Fruit fly (Drosophila melanogaster) whole organism, embryonic: ENCODE results near the gene Rcd5.
A peak's percentile ranks its signal among the peaks of the same experiment; 100 is the strongest.

Experiments used
- Atf3 ChIP-seq: fragments of 200-800 bp; sonication (Bioruptor generic); optimal IDR thresholded peaks from 3 replicates; lab custom pipeline; 2016; ENCODE audit warnings: missing biosample characterization, missing genetic modification characterization
- B-H2 ChIP-seq: fragments of 200-800 bp; sonication (Bioruptor generic); optimal IDR thresholded peaks from 2 replicates; lab custom pipeline; 2018; ENCODE audit warnings: missing biosample characterization, mild to moderate bottlenecking, missing genetic modification characterization
- BEAF-32 ChIP-seq: fragments of 200-800 bp; sonication (Bioruptor generic); optimal IDR thresholded peaks from 3 replicates; lab custom pipeline; 2017; ENCODE audit warnings: missing biosample characterization, missing genetic modification characterization, mild to moderate bottlenecking, moderate library complexity, missing genetic modification reagents
- C15 ChIP-seq: fragments of 200-800 bp; sonication (Bioruptor generic); IDR thresholded peaks from 3 replicates; pipeline ENCODE4 v1.3.6; 2022; ENCODE audit warnings: missing biosample characterization, missing genetic modification characterization
- CG10147 ChIP-seq: fragments of 200-800 bp; sonication (Bioruptor generic); optimal IDR thresholded peaks from 2 replicates; lab custom pipeline; 2019; ENCODE audit warnings: missing biosample characterization, mild to moderate bottlenecking, missing genetic modification characterization, moderate library complexity
- CG11695 ChIP-seq: fragments of 200-800 bp; sonication (Bioruptor generic); IDR thresholded peaks from 3 replicates; pipeline ENCODE4 v1.3.6; 2022; ENCODE audit warnings: missing biosample characterization, missing genetic modification characterization
- CG12236 ChIP-seq: fragments of 200-800 bp; sonication (Bioruptor generic); optimal IDR thresholded peaks from 2 replicates; lab custom pipeline; 2016; ENCODE audit warnings: missing biosample characterization, missing genetic modification characterization
- CG12391 ChIP-seq: fragments of 200-800 bp; sonication (Bioruptor generic); optimal IDR thresholded peaks from 3 replicates; lab custom pipeline; 2018; ENCODE audit warnings: missing biosample characterization, mild to moderate bottlenecking, missing genetic modification characterization, moderate library complexity
- CG12659 ChIP-seq: fragments of 200-800 bp; sonication (Bioruptor generic); optimal IDR thresholded peaks from 3 replicates; lab custom pipeline; 2017; ENCODE audit warnings: mild to moderate bottlenecking, missing biosample characterization, missing genetic modification reagents, missing genetic modification characterization
- CG18011 ChIP-seq: fragments of 200-800 bp; sonication (Bioruptor generic); optimal IDR thresholded peaks from 2 replicates; lab custom pipeline; 2017; ENCODE audit warnings: missing biosample characterization, missing genetic modification characterization, mild to moderate bottlenecking, moderate library complexity, missing genotype
- CG30403 ChIP-seq: fragments of 200-800 bp; sonication (Bioruptor generic); optimal IDR thresholded peaks from 3 replicates; lab custom pipeline; 2016; ENCODE audit warnings: missing biosample characterization, missing genetic modification characterization
- CG32772 ChIP-seq: fragments of 200-800 bp; sonication (Bioruptor generic); IDR thresholded peaks from 2 replicates; pipeline ENCODE4 v1.3.6; 2022; ENCODE audit warnings: missing biosample characterization, missing genetic modification characterization
- CG6683 ChIP-seq: fragments of 200-800 bp; sonication (Bioruptor generic); optimal IDR thresholded peaks from 2 replicates; lab custom pipeline; 2017; ENCODE audit warnings: missing biosample characterization, mild to moderate bottlenecking, missing genetic modification characterization, missing genetic modification reagents
- CG7963 ChIP-seq: fragments of 200-800 bp; sonication (Bioruptor generic); IDR thresholded peaks from 3 replicates; pipeline ENCODE4 v1.3.6; 2022; ENCODE audit warnings: missing biosample characterization, missing genetic modification characterization; ENCODE audit not compliant: partially characterized antibody
- CG9817 ChIP-seq: fragments of 200-800 bp; sonication (Bioruptor generic); optimal IDR thresholded peaks from 2 replicates; lab custom pipeline; 2018; ENCODE audit warnings: missing biosample characterization, mild to moderate bottlenecking, missing genetic modification characterization, moderate library complexity
- D19A ChIP-seq: fragments of 200-800 bp; optimal IDR thresholded peaks from 3 replicates; lab custom pipeline; 2019; ENCODE audit warnings: missing biosample characterization, mild to moderate bottlenecking, missing genetic modification characterization, moderate library complexity
- ERR ChIP-seq: fragments of 200-800 bp; sonication (Bioruptor generic); optimal IDR thresholded peaks from 2 replicates; lab custom pipeline; 2016; ENCODE audit warnings: missing biosample characterization, missing genetic modification characterization
- Gsc ChIP-seq: fragments of 200-800 bp; sonication (Bioruptor generic); IDR thresholded peaks from 2 replicates; pipeline ENCODE4 v1.3.6; 2022; ENCODE audit warnings: missing biosample characterization, missing genetic modification characterization
- Lpt ChIP-seq: fragments of >200 bp; optimal IDR thresholded peaks from 2 replicates; lab custom pipeline; 2018; ENCODE audit warnings: missing biosample characterization, missing genetic modification characterization
- Nf-YA ChIP-seq: fragments of 200-800 bp; sonication (Bioruptor generic); IDR thresholded peaks from 2 replicates; pipeline ENCODE4 v1.3.6; 2022; ENCODE audit warnings: missing biosample characterization, missing genetic modification characterization
- Opbp ChIP-seq: fragments of 200-800 bp; sonication (Bioruptor generic); IDR thresholded peaks from 3 replicates; pipeline ENCODE4 v1.3.6; 2022; ENCODE audit warnings: missing biosample characterization, missing genetic modification characterization; ENCODE audit not compliant: partially characterized antibody
- Taf1 ChIP-seq: fragments of 200-800 bp; sonication (Bioruptor generic); IDR thresholded peaks from 2 replicates; pipeline ENCODE4 v1.3.6; 2022; ENCODE audit warnings: missing biosample characterization, missing genetic modification characterization
- Vsx1 ChIP-seq: fragments of 200-800 bp; sonication (Bioruptor generic); optimal IDR thresholded peaks from 2 replicates; lab custom pipeline; 2017; ENCODE audit warnings: missing biosample characterization, mild to moderate bottlenecking, missing genetic modification characterization, missing genetic modification reagents
- bowl ChIP-seq: fragments of 200-800 bp; sonication (Bioruptor generic); IDR thresholded peaks from 2 replicates; pipeline ENCODE4 v1.3.6; 2022; ENCODE audit warnings: missing biosample characterization, missing genetic modification characterization
- bsh ChIP-seq, 2 experiments: fragments of 200-800 bp; sonication (Bioruptor generic); optimal IDR thresholded peaks; 2 replicates each; lab custom pipeline; 2017 to 2018; ENCODE audit warnings: mild to moderate bottlenecking in 2 of 2, missing biosample characterization in 2 of 2, missing genetic modification characterization in 2 of 2, moderate library complexity in 1 of 2
- chif ChIP-seq, 2 experiments: fragments of 200-800 bp; sonication (Bioruptor generic); optimal IDR thresholded peaks; 3 replicates each; lab custom pipeline; 2016; ENCODE audit warnings: missing biosample characterization in 2 of 2, missing genetic modification characterization in 2 of 2
- crol ChIP-seq: fragments of 200-800 bp; sonication (Bioruptor generic); IDR thresholded peaks from 2 replicates; pipeline ENCODE4 v1.3.6; 2022; ENCODE audit warnings: missing biosample characterization, missing genetic modification characterization
- da ChIP-seq: fragments of 200-800 bp; sonication (Bioruptor generic); optimal IDR thresholded peaks from 2 replicates; lab custom pipeline; 2016; ENCODE audit warnings: missing biosample characterization, missing genetic modification characterization
- dmrt99B ChIP-seq: fragments of 200-800 bp; sonication (Bioruptor generic); optimal IDR thresholded peaks from 2 replicates; lab custom pipeline; 2018; ENCODE audit warnings: missing biosample characterization, mild to moderate bottlenecking, missing genetic modification characterization, moderate library complexity
- fd102C ChIP-seq: fragments of 200-800 bp; sonication (Bioruptor generic); optimal IDR thresholded peaks from 2 replicates; lab custom pipeline; 2018; ENCODE audit warnings: missing biosample characterization, mild to moderate bottlenecking, missing genetic modification characterization, moderate library complexity
- fd96Cb ChIP-seq: fragments of 200-800 bp; sonication (Bioruptor generic); optimal IDR thresholded peaks from 2 replicates; lab custom pipeline; 2018; ENCODE audit warnings: missing biosample characterization, mild to moderate bottlenecking, missing genetic modification characterization, moderate library complexity
- fu2 ChIP-seq: fragments of 200-800 bp; sonication (Bioruptor generic); optimal IDR thresholded peaks from 2 replicates; lab custom pipeline; 2016; ENCODE audit warnings: missing biosample characterization, missing genetic modification characterization
- gsb-n ChIP-seq: fragments of 200-800 bp; sonication (Bioruptor generic); optimal IDR thresholded peaks from 3 replicates; lab custom pipeline; 2018; ENCODE audit warnings: missing biosample characterization, mild to moderate bottlenecking, missing genetic modification characterization
- hth ChIP-seq: fragments of >200 bp; optimal IDR thresholded peaks from 2 replicates; lab custom pipeline; 2017; ENCODE audit warnings: inconsistent platforms
- kah ChIP-seq: fragments of 200-800 bp; sonication (Bioruptor generic); optimal IDR thresholded peaks from 2 replicates; lab custom pipeline; 2018; ENCODE audit warnings: missing biosample characterization, mild to moderate bottlenecking, missing genetic modification characterization
- mam ChIP-seq: fragments of 200-800 bp; sonication (Bioruptor generic); optimal IDR thresholded peaks from 3 replicates; lab custom pipeline; 2016; ENCODE audit warnings: missing biosample characterization, missing genetic modification characterization
- nerfin-1 ChIP-seq: fragments of 200-800 bp; sonication (Bioruptor generic); optimal IDR thresholded peaks from 3 replicates; lab custom pipeline; 2019; ENCODE audit warnings: missing biosample characterization, mild to moderate bottlenecking, missing genetic modification characterization, moderate library complexity
- oc ChIP-seq: fragments of 200-800 bp; sonication (Bioruptor generic); optimal IDR thresholded peaks from 2 replicates; lab custom pipeline; 2018; ENCODE audit warnings: missing biosample characterization, mild to moderate bottlenecking, missing genetic modification characterization, moderate library complexity
- rib ChIP-seq: fragments of 200-800 bp; sonication (Bioruptor generic); IDR thresholded peaks from 2 replicates; pipeline ENCODE4 v1.3.6; 2022; ENCODE audit warnings: missing biosample characterization, missing genetic modification characterization
- scrt ChIP-seq: fragments of 200-800 bp; sonication (Bioruptor generic); optimal IDR thresholded peaks from 2 replicates; lab custom pipeline; 2018; ENCODE audit warnings: missing biosample characterization, mild to moderate bottlenecking, missing genetic modification characterization, moderate library complexity
- slp2 ChIP-seq: fragments of 200-800 bp; sonication (Bioruptor generic); optimal IDR thresholded peaks from 2 replicates; lab custom pipeline; 2016; ENCODE audit warnings: missing biosample characterization, missing genetic modification characterization
- tgo ChIP-seq: fragments of 200-800 bp; sonication (Bioruptor generic); IDR thresholded peaks from 3 replicates; pipeline ENCODE4 v1.3.6; 2022; ENCODE audit warnings: missing biosample characterization, missing genetic modification characterization
- tin ChIP-seq: fragments of 200-800 bp; sonication (Bioruptor generic); optimal IDR thresholded peaks from 3 replicates; lab custom pipeline; 2016; ENCODE audit warnings: missing biosample characterization, missing genetic modification characterization
- tll ChIP-seq, 2 experiments: fragments of 200-800 bp in 1 of 2; fragments of >200 bp in 1 of 2; sonication (Bioruptor generic) in 1 of 2; optimal IDR thresholded peaks; 2 replicates each; lab custom pipeline; 2017 to 2019; ENCODE audit warnings: missing biosample characterization in 2 of 2, missing genetic modification characterization in 2 of 2, mild to moderate bottlenecking in 1 of 2, moderate library complexity in 1 of 2
- twi ChIP-seq: fragments of 200-800 bp; optimal IDR thresholded peaks from 2 replicates; lab custom pipeline; 2019; ENCODE audit warnings: missing biosample characterization, mild to moderate bottlenecking, missing genetic modification characterization, moderate library complexity
- unc-4 ChIP-seq: fragments of 200-800 bp; sonication (Bioruptor generic); IDR thresholded peaks from 2 replicates; pipeline ENCODE4 v1.3.6; 2022; ENCODE audit warnings: missing biosample characterization, missing genetic modification characterization; ENCODE audit not compliant: partially characterized antibody
- vfl ChIP-seq: fragments of 200-800 bp; sonication (Bioruptor generic); optimal IDR thresholded peaks from 2 replicates; lab custom pipeline; 2016; ENCODE audit warnings: missing biosample characterization, missing genetic modification characterization
- zf30C ChIP-seq: fragments of 200-800 bp; sonication (Bioruptor generic); optimal IDR thresholded peaks from 3 replicates; lab custom pipeline; 2018; ENCODE audit warnings: missing biosample characterization, mild to moderate bottlenecking, missing genetic modification characterization
- zfh2 ChIP-seq: fragments of 200-800 bp; sonication (Bioruptor generic); optimal IDR thresholded peaks from 2 replicates; lab custom pipeline; 2016; ENCODE audit warnings: missing biosample characterization, missing genetic modification characterization

Gene Rcd5

DNA sequence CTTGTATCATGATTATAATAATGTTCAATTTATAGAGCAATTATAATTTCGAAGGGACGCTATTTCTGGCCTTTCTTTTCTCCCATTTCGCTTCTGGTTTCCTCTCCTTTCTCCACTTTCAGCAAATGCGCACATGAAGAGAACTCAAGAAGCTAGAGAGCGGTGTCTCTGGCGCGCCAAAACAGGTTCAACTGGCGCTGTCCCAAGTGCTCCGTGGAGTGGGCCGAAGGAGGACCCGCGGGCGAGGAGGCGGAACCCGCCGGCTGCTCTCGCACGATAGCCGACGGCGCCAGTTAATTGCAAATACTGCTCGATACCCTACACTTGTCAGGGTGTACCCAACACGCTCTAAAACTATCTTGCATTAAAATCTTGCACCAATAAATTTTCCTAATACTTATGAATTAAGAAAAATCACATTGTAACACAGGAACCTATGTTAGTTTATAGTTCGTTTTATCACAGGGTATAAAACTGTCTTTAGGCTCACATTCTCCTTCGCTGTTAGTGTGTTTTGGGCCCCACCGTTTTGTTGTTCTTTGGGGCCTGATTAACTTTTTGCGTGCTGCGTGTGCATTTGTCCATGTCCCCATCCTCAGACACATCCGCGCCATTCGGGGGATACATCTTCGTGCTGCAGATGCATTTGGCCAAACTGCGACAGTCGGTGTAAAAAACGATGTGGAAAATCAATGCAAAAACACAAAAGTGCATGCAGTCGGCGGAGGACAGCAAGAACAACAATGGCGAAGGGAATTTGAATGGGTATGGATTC, 30.1 kb downstream of the Rcd5 start (continued):
- TF ChIP-seq unc-4 (GFP tag; lab: Robert Waterston, UW) (no peak), BEAF-32 (no peak), Taf1 (GFP tag; lab: Robert Waterston, UW) (peak; percentile 85), Gsc (peak; percentile 75), oc (tag; lab: Kevin White, UChicago) (peak; percentile 90), ERR (GFP tag; lab: Kevin White, UChicago) (peak; percentile 88), vfl (GFP tag; lab: Kevin White, UChicago) (peak; percentile 58), chif (GFP tag; optimal IDR thresholded peaks at IDR 0.05; lab: Kevin White, UChicago) (peak; percentile 90 to 91), CG32772 (GFP tag; lab: Robert Waterston, UW) (peak; percentile 93), tin (GFP tag; lab: Kevin White, UChicago) (peak; percentile 70), Opbp (no peak), Lpt (GFP tag; lab: Kevin White, UChicago) (no peak), CG12659 (GFP tag; lab: Kevin White, UChicago) (peak; percentile 87), CG12236 (GFP tag; lab: Kevin White, UChicago) (peak; percentile 73), tll (GFP tag; optimal IDR thresholded peaks at IDR 0.05; lab: Kevin White, UChicago) (no peak), D19A (tag; lab: Kevin White, UChicago) (no peak), C15 (GFP tag; lab: Robert Waterston, UW) (peak; percentile 86), crol (peak; percentile 88), dmrt99B (tag; lab: Kevin White, UChicago) (peak; percentile 87), CG30403 (GFP tag; lab: Kevin White, UChicago) (peak; percentile 89), CG10147 (GFP tag; lab: Kevin White, UChicago) (peak; percentile 86), fd102C (peak; percentile 9), tgo (GFP tag; lab: Robert Waterston, UW) (peak; percentile 94), slp2 (peak; percentile 87), bowl (GFP tag; lab: Robert Waterston, UW) (peak; percentile 81), gsb-n (tag; lab: Kevin White, UChicago) (peak; percentile 71), B-H2 (GFP tag; lab: Kevin White, UChicago) (peak; percentile 26), twi (peak; percentile 33), hth (lab: Kevin White, UChicago) (no peak), zfh2 (GFP tag; lab: Kevin White, UChicago) (peak; percentile 94), CG18011 (GFP tag; lab: Kevin White, UChicago) (peak; percentile 68), Atf3 (GFP tag; lab: Kevin White, UChicago) (peak; percentile 76), mam (peak; percentile 85), da (GFP tag; lab: Kevin White, UChicago) (peak; percentile 68), zf30C (GFP tag; lab: Kevin White, UChicago) (no peak), nerfin-1 (tag; lab: Kevin White, UChicago) (peak; percentile 55), rib (GFP tag; lab: Robert Waterston, UW) (peak; percentile 81), CG11695 (GFP tag; lab: Robert Waterston, UW) (peak; percentile 87), Nf-YA (GFP tag; lab: Robert Waterston, UW) (peak; percentile 91), kah (GFP tag; lab: Kevin White, UChicago) (peak; percentile 63), fd96Cb (peak; percentile 82), CG9817 (tag; lab: Kevin White, UChicago) (peak; percentile 87), scrt (GFP tag; lab: Kevin White, UChicago) (peak; percentile 77), fu2 (GFP tag; lab: Kevin White, UChicago) (peak; percentile 89), CG6683 (GFP tag; lab: Kevin White, UChicago) (peak; percentile 6), CG12391 (tag; lab: Kevin White, UChicago) (peak; percentile 77), Vsx1 (GFP tag; lab: Kevin White, UChicago) (peak; percentile 63), CG7963 (GFP tag; lab: Robert Waterston, UW) (no peak), bsh (GFP tag; optimal IDR thresholded peaks at IDR 0.05; lab: Kevin White, UChicago) (peak; percentile 88 to 91)
